Fruit fly (Drosophila melanogaster) whole organism, embryonic: ENCODE data around the gene Sec23.
A peak's percentile ranks its signal among the peaks of the same experiment; 100 is the strongest.

Experiments used
- Asciz ChIP-seq: fragments of 200-800 bp; sonication (Bioruptor generic); optimal IDR thresholded peaks from 2 replicates; lab custom pipeline; 2017; ENCODE audit warnings: missing biosample characterization, mild to moderate bottlenecking, missing genetic modification characterization, missing genetic modification reagents
- B-H2 ChIP-seq: fragments of 200-800 bp; sonication (Bioruptor generic); optimal IDR thresholded peaks from 2 replicates; lab custom pipeline; 2018; ENCODE audit warnings: missing biosample characterization, mild to moderate bottlenecking, missing genetic modification characterization
- CG10366 ChIP-seq: fragments of 200-800 bp; sonication (Bioruptor generic); IDR thresholded peaks from 2 replicates; pipeline ENCODE4 v1.3.6; 2022; ENCODE audit warnings: missing biosample characterization, missing genetic modification characterization
- CG10543 ChIP-seq: fragments of 200-800 bp; sonication (Bioruptor generic); optimal IDR thresholded peaks from 3 replicates; lab custom pipeline; 2017; ENCODE audit warnings: missing biosample characterization, mild to moderate bottlenecking, missing genetic modification characterization, moderate library complexity
- CG13624 ChIP-seq: fragments of 200-800 bp; sonication (Bioruptor generic); optimal IDR thresholded peaks from 2 replicates; lab custom pipeline; 2016; ENCODE audit warnings: missing biosample characterization, missing genetic modification characterization
- CG13775 ChIP-seq: fragments of 200-800 bp; sonication (Bioruptor generic); optimal IDR thresholded peaks from 3 replicates; lab custom pipeline; 2017; ENCODE audit warnings: missing biosample characterization, mild to moderate bottlenecking, missing genetic modification characterization
- CG16863 ChIP-seq: fragments of 200-800 bp; sonication (Bioruptor generic); optimal IDR thresholded peaks from 3 replicates; lab custom pipeline; 2016; ENCODE audit warnings: missing biosample characterization, missing genetic modification characterization
- CG17568 ChIP-seq: fragments of 200-800 bp; sonication (Bioruptor generic); optimal IDR thresholded peaks from 2 replicates; lab custom pipeline; 2018; ENCODE audit warnings: missing biosample characterization, mild to moderate bottlenecking, missing genetic modification characterization, moderate library complexity
- CG3163 ChIP-seq: fragments of 200-800 bp; sonication (Bioruptor generic); optimal IDR thresholded peaks from 3 replicates; lab custom pipeline; 2016; ENCODE audit warnings: missing biosample characterization, missing genetic modification characterization
- CG4617 ChIP-seq: fragments of 200-800 bp; sonication (Bioruptor generic); optimal IDR thresholded peaks from 3 replicates; lab custom pipeline; 2016; ENCODE audit warnings: missing biosample characterization, missing genetic modification characterization, borderline replicate concordance
- CG5245 ChIP-seq: fragments of 200-800 bp; sonication (Bioruptor generic); optimal IDR thresholded peaks from 3 replicates; lab custom pipeline; 2016; ENCODE audit warnings: missing biosample characterization, missing genetic modification characterization
- CG6813 ChIP-seq: fragments of 200-800 bp; sonication (Bioruptor generic); optimal IDR thresholded peaks from 2 replicates; lab custom pipeline; 2017; ENCODE audit warnings: missing biosample characterization, missing genetic modification characterization, mild to moderate bottlenecking, moderate library complexity, missing genetic modification reagents
- CG8281 ChIP-seq: fragments of 200-800 bp; sonication (Bioruptor generic); optimal IDR thresholded peaks from 2 replicates; lab custom pipeline; 2018; ENCODE audit warnings: missing biosample characterization, mild to moderate bottlenecking, missing genetic modification characterization, moderate library complexity
- CG9727 ChIP-seq: fragments of 200-800 bp; sonication (Bioruptor generic); optimal IDR thresholded peaks from 3 replicates; lab custom pipeline; 2017; ENCODE audit warnings: missing biosample characterization, mild to moderate bottlenecking, missing genetic modification characterization
- Dfd ChIP-seq, 2 experiments: fragments of >200 bp; optimal IDR thresholded peaks; 2 replicates each; lab custom pipeline; 2017; ENCODE audit warnings: missing biosample characterization in 2 of 2, missing genetic modification characterization in 2 of 2
- E2f1 ChIP-seq: fragments of 200-800 bp; sonication (Bioruptor generic); IDR thresholded peaks from 2 replicates; pipeline ENCODE4 v1.3.6; 2022; ENCODE audit warnings: missing biosample characterization, missing genetic modification characterization
- ERR ChIP-seq: fragments of 200-800 bp; sonication (Bioruptor generic); optimal IDR thresholded peaks from 2 replicates; lab custom pipeline; 2016; ENCODE audit warnings: missing biosample characterization, missing genetic modification characterization
- Eip74EF ChIP-seq, 2 experiments: fragments of 200-800 bp in 1 of 2; fragments of >200 bp in 1 of 2; sonication (Bioruptor generic) in 1 of 2; optimal IDR thresholded peaks; 2 replicates each; lab custom pipeline; 2017 to 2019; ENCODE audit warnings: missing biosample characterization in 2 of 2, missing genetic modification characterization in 2 of 2, mild to moderate bottlenecking in 1 of 2, moderate library complexity in 1 of 2
- Gsc ChIP-seq: fragments of 200-800 bp; sonication (Bioruptor generic); IDR thresholded peaks from 2 replicates; pipeline ENCODE4 v1.3.6; 2022; ENCODE audit warnings: missing biosample characterization, missing genetic modification characterization
- Mad ChIP-seq: fragments of 200-800 bp; sonication (Bioruptor generic); optimal IDR thresholded peaks from 2 replicates; lab custom pipeline; 2016; ENCODE audit warnings: missing biosample characterization, missing genetic modification characterization
- Max ChIP-seq: fragments of 200-800 bp; sonication (Bioruptor generic); optimal IDR thresholded peaks from 2 replicates; lab custom pipeline; 2016; ENCODE audit warnings: missing biosample characterization, mild to moderate bottlenecking, missing genetic modification characterization
- Mes4 ChIP-seq: fragments of 200-800 bp; sonication (Bioruptor generic); optimal IDR thresholded peaks from 2 replicates; lab custom pipeline; 2016; ENCODE audit warnings: missing biosample characterization, missing genetic modification characterization
- Nf-YB ChIP-seq: fragments of 200-800 bp; sonication (Bioruptor generic); optimal IDR thresholded peaks from 3 replicates; lab custom pipeline; 2019; ENCODE audit warnings: missing biosample characterization, mild to moderate bottlenecking, missing genetic modification characterization, moderate library complexity
- Oli ChIP-seq: fragments of 200-800 bp; sonication (Bioruptor generic); optimal IDR thresholded peaks from 2 replicates; lab custom pipeline; 2018; ENCODE audit warnings: missing biosample characterization, mild to moderate bottlenecking, missing genetic modification characterization, moderate library complexity
- Opbp ChIP-seq: fragments of 200-800 bp; sonication (Bioruptor generic); IDR thresholded peaks from 3 replicates; pipeline ENCODE4 v1.3.6; 2022; ENCODE audit warnings: missing biosample characterization, missing genetic modification characterization; ENCODE audit not compliant: partially characterized antibody
- Poxn ChIP-seq: fragments of 200-800 bp; sonication (Bioruptor generic); IDR thresholded peaks from 2 replicates; pipeline ENCODE4 v1.3.6; 2022; ENCODE audit warnings: missing biosample characterization, missing genetic modification characterization
- Taf1 ChIP-seq: fragments of 200-800 bp; sonication (Bioruptor generic); IDR thresholded peaks from 2 replicates; pipeline ENCODE4 v1.3.6; 2022; ENCODE audit warnings: missing biosample characterization, missing genetic modification characterization
- Xrp1 ChIP-seq: fragments of 200-800 bp; sonication (Bioruptor generic); IDR thresholded peaks from 2 replicates; pipeline ENCODE4 v1.3.6; 2022; ENCODE audit warnings: missing biosample characterization, missing genetic modification characterization
- aop ChIP-seq: fragments of 200-800 bp; sonication (Bioruptor generic); IDR thresholded peaks from 2 replicates; pipeline ENCODE4 v1.3.6; 2022; ENCODE audit warnings: missing biosample characterization, missing genetic modification characterization
- bab2 ChIP-seq: fragments of 200-800 bp; sonication (Bioruptor generic); optimal IDR thresholded peaks from 2 replicates; lab custom pipeline; 2016; ENCODE audit warnings: missing biosample characterization, missing genetic modification characterization
- cas ChIP-seq: fragments of 200-800 bp; sonication (Bioruptor generic); IDR thresholded peaks from 2 replicates; pipeline ENCODE4 v1.3.6; 2022; ENCODE audit warnings: missing biosample characterization, missing genetic modification characterization
- chm ChIP-seq: fragments of 200-800 bp; sonication (Bioruptor generic); IDR thresholded peaks from 2 replicates; pipeline ENCODE4 v1.3.6; 2022; ENCODE audit warnings: missing biosample characterization, missing genetic modification characterization
- ci ChIP-seq: fragments of 200-800 bp; sonication (Bioruptor generic); IDR thresholded peaks from 3 replicates; pipeline ENCODE4 v1.3.6; 2022; ENCODE audit warnings: missing biosample characterization, missing genetic modification characterization
- corto ChIP-seq: fragments of 200-800 bp; sonication (Bioruptor generic); optimal IDR thresholded peaks from 2 replicates; lab custom pipeline; 2016; ENCODE audit warnings: missing biosample characterization, mild to moderate bottlenecking, missing genetic modification characterization, moderate library complexity
- dati ChIP-seq: fragments of 200-800 bp; sonication (Bioruptor generic); IDR thresholded peaks from 2 replicates; pipeline ENCODE4 v1.3.6; 2022; ENCODE audit warnings: missing biosample characterization, missing genetic modification characterization
- ems ChIP-seq: fragments of 200-800 bp; sonication (Bioruptor generic); optimal IDR thresholded peaks from 3 replicates; lab custom pipeline; 2016; ENCODE audit warnings: missing biosample characterization, missing genetic modification characterization
- fd96Cb ChIP-seq: fragments of 200-800 bp; sonication (Bioruptor generic); optimal IDR thresholded peaks from 2 replicates; lab custom pipeline; 2018; ENCODE audit warnings: missing biosample characterization, mild to moderate bottlenecking, missing genetic modification characterization, moderate library complexity
- inv ChIP-seq: fragments of 200-800 bp; sonication (Bioruptor generic); IDR thresholded peaks from 2 replicates; pipeline ENCODE4 v1.3.6; 2022; ENCODE audit warnings: missing biosample characterization, missing genetic modification characterization; ENCODE audit not compliant: partially characterized antibody
- lov ChIP-seq, 2 experiments: fragments of 200-800 bp in 1 of 2; fragments of >200 bp in 1 of 2; sonication (Bioruptor generic) in 1 of 2; IDR thresholded peaks in 1 of 2; optimal IDR thresholded peaks in 1 of 2; 2 replicates in 1 of 2; 3 replicates in 1 of 2; pipeline versions ENCODE4 v1.3.6 to Lab custom; 2017 to 2022; ENCODE audit warnings: missing biosample characterization in 1 of 2, missing genetic modification characterization in 1 of 2
- luna ChIP-seq: fragments of 200-800 bp; sonication (Bioruptor generic); optimal IDR thresholded peaks from 2 replicates; lab custom pipeline; 2016; ENCODE audit warnings: missing biosample characterization, missing genetic modification characterization
- nerfin-2 ChIP-seq: fragments of 200-800 bp; sonication (Bioruptor generic); IDR thresholded peaks from 2 replicates; pipeline ENCODE4 v1.3.6; 2022; ENCODE audit warnings: missing biosample characterization, missing genetic modification characterization; ENCODE audit not compliant: partially characterized antibody
- nmo ChIP-seq: fragments of 200-800 bp; sonication (Bioruptor generic); optimal IDR thresholded peaks from 2 replicates; lab custom pipeline; 2018; ENCODE audit warnings: missing biosample characterization, mild to moderate bottlenecking, missing genetic modification characterization, moderate library complexity
- pb ChIP-seq: fragments of 200-800 bp; sonication (Bioruptor generic); optimal IDR thresholded peaks from 3 replicates; lab custom pipeline; 2016; ENCODE audit warnings: missing biosample characterization, missing genetic modification characterization
- pfk ChIP-seq: fragments of 200-800 bp; sonication (Bioruptor generic); optimal IDR thresholded peaks from 2 replicates; lab custom pipeline; 2018; ENCODE audit warnings: missing biosample characterization, mild to moderate bottlenecking, missing genetic modification characterization, moderate library complexity
- prd ChIP-seq, 3 experiments: fragments of >200 bp in 2 of 3; fragments of 200-800 bp in 1 of 3; sonication (Bioruptor generic) in 1 of 3; optimal IDR thresholded peaks in 2 of 3; IDR thresholded peaks in 1 of 3; 2 replicates in 2 of 3; 3 replicates in 1 of 3; pipeline versions ENCODE4 v1.3.6 to Lab custom; 2017 to 2022; ENCODE audit warnings: missing biosample characterization in 1 of 3, missing genetic modification characterization in 1 of 3
- pzg ChIP-seq: fragments of 200-800 bp; sonication (Bioruptor generic); optimal IDR thresholded peaks from 3 replicates; lab custom pipeline; 2018; ENCODE audit warnings: missing biosample characterization, mild to moderate bottlenecking, missing genetic modification characterization, moderate library complexity
- sens ChIP-seq: fragments of 200-800 bp; sonication (Bioruptor generic); peaks from one replicate; lab custom pipeline; 2016; ENCODE audit warnings: missing biosample characterization, missing genetic modification characterization
- sima ChIP-seq: fragments of 200-800 bp; sonication (Bioruptor generic); optimal IDR thresholded peaks from 2 replicates; lab custom pipeline; 2016; ENCODE audit warnings: missing biosample characterization, missing genetic modification characterization
- zfh2 ChIP-seq: fragments of 200-800 bp; sonication (Bioruptor generic); optimal IDR thresholded peaks from 2 replicates; lab custom pipeline; 2016; ENCODE audit warnings: missing biosample characterization, missing genetic modification characterization

Gene Sec23

dm6 chr3R:5606477-5606876, 42.4 kb upstream of the Sec23 start, which contains the start of gene asl (continued):
- TF ChIP-seq cas (no peak), prd (optimal IDR thresholded peaks at IDR 0.05; lab: Kevin White, UChicago) (no peak), prd (GFP tag; IDR thresholded peaks at IDR 0.05; lab: Robert Waterston, UW) (peak; percentile 39; the same call in 1 of the 3 replicates), aop (GFP tag; lab: Robert Waterston, UW) (no peak), Nf-YB (GFP tag; lab: Kevin White, UChicago) (peak; percentile 33), CG3163 (GFP tag; lab: Kevin White, UChicago) (peak; percentile 24), Taf1 (GFP tag; lab: Robert Waterston, UW) (no peak), pb (GFP tag; lab: Kevin White, UChicago) (peak; percentile 14), CG4617 (GFP tag; lab: Kevin White, UChicago) (peak; percentile 70), Asciz (GFP tag; lab: Kevin White, UChicago) (peak; percentile 36), pzg (GFP tag; lab: Kevin White, UChicago) (peak; percentile 85), CG8281 (tag; lab: Kevin White, UChicago) (no peak), corto (GFP tag; lab: Kevin White, UChicago) (peak; percentile 25), CG5245 (GFP tag; lab: Kevin White, UChicago) (peak; percentile 16), Dfd (GFP tag; optimal IDR thresholded peaks at IDR 0.05; lab: Kevin White, UChicago) (peak in 1 of 2 experiments; percentile 78), sens (peak; percentile 93), CG16863 (GFP tag; lab: Kevin White, UChicago) (peak; percentile 34), luna (no peak), CG13775 (peak; percentile 61), dati (GFP tag; lab: Robert Waterston, UW) (0 out of 2 replicates have a peak, but pooled peaks have one; percentile 25), lov (optimal IDR thresholded peaks at IDR 0.05; lab: Kevin White, UChicago) (no peak), lov (GFP tag; IDR thresholded peaks at IDR 0.05; lab: Robert Waterston, UW) (0 out of 3 replicates have a peak, but pooled peaks have one; percentile 50), CG17568 (no peak), Eip74EF (GFP tag; optimal IDR thresholded peaks at IDR 0.05; lab: Kevin White, UChicago) (peak in 1 of 2 experiments; percentile 88), CG10543 (GFP tag; lab: Kevin White, UChicago) (peak; percentile 59), Gsc (GFP tag; lab: Robert Waterston, UW) (no peak), Oli (peak; percentile 60), B-H2 (peak; percentile 33), CG10366 (GFP tag; lab: Robert Waterston, UW) (peak; percentile 61), E2f1 (peak; percentile 61), nerfin-2 (GFP tag; lab: Robert Waterston, UW) (no peak), Poxn (no peak), inv (no peak), bab2 (GFP tag; lab: Kevin White, UChicago) (peak; percentile 36), pfk (GFP tag; lab: Kevin White, UChicago) (no peak), Max (GFP tag; lab: Kevin White, UChicago) (peak; percentile 57), CG6813 (GFP tag; lab: Kevin White, UChicago) (no peak), Mes4 (GFP tag; lab: Kevin White, UChicago) (peak; percentile 34), CG13624 (GFP tag; lab: Kevin White, UChicago) (peak; percentile 49), ERR (GFP tag; lab: Kevin White, UChicago) (no peak), fd96Cb (tag; lab: Kevin White, UChicago) (peak; percentile 61), nmo (peak; percentile 81), ems (peak; percentile 52), ci (GFP tag; lab: Robert Waterston, UW) (0 out of 3 replicates have a peak, but pooled peaks have one; percentile 44), sima (GFP tag; lab: Kevin White, UChicago) (no peak), Mad (GFP tag; lab: Kevin White, UChicago) (peak; percentile 58), Opbp (no peak), zfh2 (peak; percentile 51), CG9727 (GFP tag; lab: Kevin White, UChicago) (peak; percentile 41), Xrp1 (peak; percentile 56), chm (GFP tag; lab: Robert Waterston, UW) (no peak)
